Worm (Caenorhabditis elegans) whole organism, L4 larva: ENCODE results near the gene W06D11.5.
A peak's percentile ranks its signal among the peaks of the same experiment; 100 is the strongest.

Source experiments
- D1046.2 ChIP-seq: fragments of 200-800 bp; sonication (Bioruptor generic); IDR thresholded peaks from 2 replicates; pipeline ENCODE4 v1.3.6; 2022; ENCODE audit warnings: missing genetic modification characterization, missing compliant biosample characterization
- F44E2.7 ChIP-seq: fragments of 200-800 bp; sonication (Bioruptor generic); IDR thresholded peaks from 2 replicates; pipeline ENCODE4 v2.1.2; 2022; ENCODE audit warnings: missing genetic modification characterization, missing compliant biosample characterization
- F49E8.2 ChIP-seq: sonication (generic microtip); optimal IDR thresholded peaks from 2 replicates; lab custom pipeline; 2016; ENCODE audit warnings: missing compliant biosample characterization, mild to moderate bottlenecking, missing genetic modification characterization, borderline replicate concordance
- aha-1 ChIP-seq: fragments of 150-350 bp; peaks from one replicate; lab custom pipeline; 2014; ENCODE audit warnings: missing biosample characterization, missing genetic modification characterization
- arid-1 ChIP-seq: fragments of 200-800 bp; sonication (Bioruptor generic); conservative IDR thresholded peaks from 2 replicates; pipeline ENCODE4 v1.3.6; 2022; ENCODE audit warnings: missing genetic modification reagents, missing genetic modification characterization, missing compliant biosample characterization
- attf-4 ChIP-seq: sonication (generic microtip); optimal IDR thresholded peaks from 3 replicates; lab custom pipeline; 2017; ENCODE audit warnings: missing biosample characterization, missing genetic modification characterization
- ceh-62 ChIP-seq: sonication (generic microtip); optimal IDR thresholded peaks from 2 replicates; lab custom pipeline; 2017; ENCODE audit warnings: missing biosample characterization, missing genetic modification characterization
- ces-1 ChIP-seq: fragments of 150-350 bp; sonication (generic microtip); optimal IDR thresholded peaks from 4 replicates; lab custom pipeline; 2014; ENCODE audit warnings: missing biosample characterization, missing genetic modification reagents, missing genetic modification characterization
- duxl-1 ChIP-seq: sonication (generic microtip); optimal IDR thresholded peaks from 2 replicates; lab custom pipeline; 2016; ENCODE audit warnings: mild to moderate bottlenecking, missing genetic modification characterization, moderate library complexity, missing compliant biosample characterization; ENCODE audit not compliant: poor library complexity
- dve-1 ChIP-seq: sonication (generic microtip); optimal IDR thresholded peaks from 2 replicates; lab custom pipeline; 2017; ENCODE audit warnings: antibody characterized with exemption, mild to moderate bottlenecking, missing genetic modification characterization, missing compliant biosample characterization; ENCODE audit not compliant: insufficient read depth
- fkh-10 ChIP-seq: fragments of 150-350 bp; optimal IDR thresholded peaks from 2 replicates; lab custom pipeline; 2014; ENCODE audit warnings: missing biosample characterization, missing genetic modification reagents, missing genetic modification characterization
- fos-1 ChIP-seq: fragments of 150-350 bp; optimal IDR thresholded peaks from 2 replicates; lab custom pipeline; 2014; ENCODE audit warnings: missing biosample characterization, missing genetic modification characterization
- gei-8 ChIP-seq: fragments of 200-800 bp; sonication (Bioruptor generic); optimal IDR thresholded peaks from 2 replicates; lab custom pipeline; 2018; ENCODE audit warnings: mild to moderate bottlenecking, missing genetic modification characterization, missing compliant biosample characterization
- hif-1 ChIP-seq, 2 experiments: sonication (generic microtip); optimal IDR thresholded peaks; 2 replicates each; lab custom pipeline; 2016 to 2017; ENCODE audit warnings: missing compliant biosample characterization in 2 of 2, missing genetic modification characterization in 2 of 2, missing genetic modification reagents in 2 of 2, missing genotype in 2 of 2, mild to moderate bottlenecking in 1 of 2
- hlh-30 ChIP-seq: sonication (generic microtip); optimal IDR thresholded peaks from 2 replicates; lab custom pipeline; 2017; ENCODE audit warnings: antibody characterized with exemption, mild to moderate bottlenecking, missing genetic modification characterization, missing compliant biosample characterization; ENCODE audit not compliant: insufficient read depth
- lim-7 ChIP-seq: fragments of 200-800 bp; sonication (Bioruptor generic); IDR thresholded peaks from 2 replicates; pipeline ENCODE4 v1.3.6; 2022; ENCODE audit warnings: missing genetic modification characterization, missing compliant biosample characterization
- lin-1 ChIP-seq: fragments of 200-800 bp; sonication (Bioruptor generic); IDR thresholded peaks from 2 replicates; pipeline ENCODE4 v1.3.6; 2022; ENCODE audit warnings: missing genetic modification reagents, missing genetic modification characterization, missing compliant biosample characterization
- lin-13 ChIP-seq: fragments of 150-350 bp; optimal IDR thresholded peaks from 2 replicates; lab custom pipeline; 2014; ENCODE audit warnings: missing biosample characterization, missing genetic modification reagents, missing genetic modification characterization
- lin-15B ChIP-seq: fragments of 150-350 bp; sonication (generic microtip); optimal IDR thresholded peaks from 3 replicates; lab custom pipeline; 2014; ENCODE audit warnings: missing biosample characterization, missing genetic modification characterization
- lir-3 ChIP-seq: sonication (generic microtip); optimal IDR thresholded peaks from 2 replicates; lab custom pipeline; 2016; ENCODE audit warnings: mild to moderate bottlenecking, missing genetic modification characterization, missing compliant biosample characterization
- madf-5 ChIP-seq, 2 experiments: fragments of 200-800 bp; sonication (Bioruptor generic); IDR thresholded peaks; 2 replicates each; pipeline ENCODE4 v1.3.6; 2022; ENCODE audit warnings: missing compliant biosample characterization in 2 of 2, missing genetic modification characterization in 2 of 2
- madf-9 ChIP-seq: fragments of 200-800 bp; sonication (Bioruptor generic); conservative IDR thresholded peaks from 2 replicates; pipeline ENCODE4 v1.3.6; 2022; ENCODE audit warnings: missing genetic modification reagents, missing genetic modification characterization, missing compliant biosample characterization
- mxl-3 ChIP-seq: fragments of 200-800 bp; sonication (Bioruptor generic); optimal IDR thresholded peaks from 2 replicates; lab custom pipeline; 2018; ENCODE audit warnings: mild to moderate bottlenecking, missing genetic modification characterization, missing compliant biosample characterization
- nhr-10 ChIP-seq: fragments of 150-350 bp; optimal IDR thresholded peaks from 2 replicates; lab custom pipeline; 2014; ENCODE audit warnings: missing biosample characterization, missing genetic modification characterization
- nhr-111 ChIP-seq: fragments of 200-800 bp; sonication (Bioruptor generic); optimal IDR thresholded peaks from 2 replicates; lab custom pipeline; 2018; ENCODE audit warnings: mild to moderate bottlenecking, missing genetic modification characterization, missing compliant biosample characterization
- nhr-237 ChIP-seq: sonication (generic microtip); optimal IDR thresholded peaks from 2 replicates; lab custom pipeline; 2017; ENCODE audit warnings: missing biosample characterization, missing genetic modification characterization
- nhr-41 ChIP-seq: fragments of 200-800 bp; sonication (Bioruptor generic); IDR thresholded peaks from 2 replicates; pipeline ENCODE4 v1.3.6; 2022; ENCODE audit warnings: missing genetic modification reagents, missing genetic modification characterization, missing compliant biosample characterization
- saeg-2 ChIP-seq: fragments of 200-800 bp; sonication (Bioruptor generic); IDR thresholded peaks from 2 replicates; pipeline ENCODE4 v1.3.6; 2022; ENCODE audit warnings: missing genetic modification reagents, missing genetic modification characterization, missing compliant biosample characterization
- set-16 ChIP-seq: fragments of 200-800 bp; sonication (Bioruptor generic); IDR thresholded peaks from 2 replicates; pipeline ENCODE4 v1.3.6; 2022; ENCODE audit warnings: missing genetic modification reagents, missing genetic modification characterization, missing compliant biosample characterization
- snpc-1.2 ChIP-seq: fragments of 200-800 bp; sonication (Bioruptor generic); IDR thresholded peaks from 2 replicates; pipeline ENCODE4 v1.3.6; 2022; ENCODE audit warnings: missing genetic modification reagents, missing genetic modification characterization, missing compliant biosample characterization
- snpc-4 ChIP-seq: fragments of 150-350 bp; optimal IDR thresholded peaks from 2 replicates; lab custom pipeline; 2014; ENCODE audit warnings: missing biosample characterization, missing genetic modification characterization
- unc-130 ChIP-seq: sonication (generic microtip); optimal IDR thresholded peaks from 2 replicates; lab custom pipeline; 2016; ENCODE audit warnings: missing genetic modification reagents, missing genetic modification characterization, missing compliant biosample characterization
- unc-62 ChIP-seq, 3 experiments: fragments of 150-350 bp in 1 of 3; sonication (generic microtip); optimal IDR thresholded peaks in 2 of 3; peaks in 1 of 3; 1 replicate in 1 of 3; 2 replicates in 2 of 3; lab custom pipeline; 2014 to 2017; ENCODE audit warnings: missing biosample characterization in 3 of 3, missing genetic modification characterization in 3 of 3, missing genetic modification reagents in 3 of 3, missing genotype in 1 of 3
- zfp-2 ChIP-seq: sonication (generic microtip); optimal IDR thresholded peaks from 2 replicates; lab custom pipeline; 2016; ENCODE audit warnings: mild to moderate bottlenecking, missing genetic modification characterization, missing compliant biosample characterization
- zip-2 ChIP-seq: fragments of 150-350 bp; optimal IDR thresholded peaks from 2 replicates; lab custom pipeline; 2014; ENCODE audit warnings: missing biosample characterization, missing genetic modification characterization

W06D11.5 gene

DNA sequence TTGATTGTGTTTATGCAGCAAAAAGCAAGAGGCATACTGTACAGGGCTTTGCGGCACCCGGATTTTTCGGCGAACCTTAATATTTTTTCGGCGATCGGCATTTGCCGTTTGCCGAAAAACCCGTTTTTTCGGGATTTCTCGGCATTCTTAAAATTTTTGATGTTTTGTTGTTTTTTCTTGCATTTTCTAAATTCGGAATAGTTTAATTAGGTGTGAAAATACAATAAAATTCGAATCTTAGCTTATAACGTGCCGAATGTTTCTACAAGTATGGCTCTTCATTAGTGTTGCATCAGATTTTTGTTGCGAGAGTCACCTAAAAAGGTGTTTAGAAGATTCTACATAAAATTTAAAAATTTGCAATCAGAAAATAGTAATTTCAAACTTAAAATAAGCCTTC lies 24.4 kb upstream of the W06D11.5 start, which contains the start of gene C04B4.6 (continued):
- TF ChIP-seq lim-7 (GFP tag; lab: Robert Waterston, UW) (no peak), ceh-62 (tag; lab: Kevin White, UChicago) (no peak)
- TF ChIP-seq, all 104 proteins: peak for 0

DNA sequence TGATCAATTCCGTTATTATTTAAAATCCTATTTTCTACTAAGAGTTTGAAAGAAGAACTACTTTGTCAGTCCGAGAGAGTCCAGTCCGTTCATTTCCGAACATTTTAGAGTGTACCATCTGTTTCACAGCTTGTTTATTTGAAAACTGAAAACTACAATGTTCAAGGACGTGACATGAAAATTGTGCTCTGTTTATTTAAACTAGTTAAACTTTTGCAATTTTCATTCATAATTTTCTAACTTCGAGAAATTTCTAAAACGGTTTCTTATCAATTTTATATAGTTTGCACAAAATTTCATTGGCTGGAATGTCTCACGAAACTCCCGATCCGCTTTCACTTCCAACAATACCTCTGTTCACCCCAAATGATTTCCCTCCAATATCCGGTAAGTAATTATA lies 19.5 kb upstream of the W06D11.5 start, which contains the start of gene C04B4.1:
Gene C04B4.1, plus strand, starts transcription at position 301 of the 400 bp plus-strand sequence.
- no peak for TF ChIP-seq D1046.2 (GFP tag; lab: Robert Waterston, UW)
- no peak for TF ChIP-seq gei-8 (GFP tag; lab: Kevin White, UChicago)
- no peak for TF ChIP-seq mxl-3 (GFP tag; lab: Kevin White, UChicago)
- TF ChIP-seq nhr-41 (GFP tag; lab: Robert Waterston, UW) = no peak
- TF ChIP-seq zip-2 (tag; lab: Kevin White, UChicago) = no peak
- TF ChIP-seq saeg-2 (GFP tag; lab: Robert Waterston, UW) = no peak
- TF ChIP-seq hlh-30 (tag; lab: Kevin White, UChicago) = no peak
- TF ChIP-seq fkh-10 (GFP tag; lab: Kevin White, UChicago) = no peak
- no peak for TF ChIP-seq lin-13 (GFP tag; lab: Kevin White, UChicago)
- no peak for TF ChIP-seq F49E8.2
- TF ChIP-seq fos-1 (tag; lab: Kevin White, UChicago) = no peak
- TF ChIP-seq hif-1 (tag; optimal IDR thresholded peaks at IDR 0.05; lab: Kevin White, UChicago) = no peak
- no peak for TF ChIP-seq lin-15B
- TF ChIP-seq arid-1 (GFP tag; lab: Robert Waterston, UW) = no peak
- TF ChIP-seq dve-1 (tag; lab: Kevin White, UChicago) = no peak
- TF ChIP-seq attf-4 (tag; lab: Kevin White, UChicago) = no peak

DNA sequence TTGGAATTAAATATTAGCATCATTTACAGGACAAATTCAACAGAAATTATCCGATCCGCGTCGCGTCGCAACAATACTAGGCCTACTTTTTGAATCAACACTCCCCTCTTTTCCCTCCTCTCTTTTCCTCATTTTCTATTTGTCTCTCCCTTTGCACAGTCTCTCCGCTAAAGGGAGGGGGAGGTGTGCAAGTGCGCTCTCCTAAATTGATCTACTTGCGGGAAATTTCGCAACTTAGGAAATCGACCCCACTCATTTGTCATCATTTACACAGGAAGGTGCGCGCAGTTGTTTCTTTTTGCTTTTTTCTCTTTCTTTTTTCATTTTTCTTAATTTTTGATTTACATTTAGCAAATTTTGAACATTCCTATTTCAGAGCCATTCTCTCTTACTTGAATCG lies 17.0 kb upstream of the W06D11.5 start, which contains the start of gene C04B4.2:
Gene C04B4.2, plus strand, starts transcription at position 371 of the 400 bp plus-strand sequence.
- TF ChIP-seq duxl-1 (tag; lab: Kevin White, UChicago) (no peak), hlh-30 (tag; lab: Kevin White, UChicago) (no peak), madf-5 (GFP tag; IDR thresholded peaks at IDR 0.05; lab: Robert Waterston, UW) (no peak), saeg-2 (GFP tag; lab: Robert Waterston, UW) (no peak), nhr-10 (no peak), lin-1 (GFP tag; lab: Robert Waterston, UW) (no peak), nhr-111 (no peak), unc-130 (no peak), set-16 (GFP tag; lab: Robert Waterston, UW) (no peak), snpc-4 (tag; lab: Kevin White, UChicago) (no peak), zfp-2 (tag; lab: Kevin White, UChicago) (no peak), lir-3 (tag; lab: Kevin White, UChicago) (no peak), madf-9 (GFP tag; lab: Robert Waterston, UW) (no peak), ceh-62 (tag; lab: Kevin White, UChicago) (no peak), snpc-1.2 (GFP tag; lab: Robert Waterston, UW) (no peak), ces-1 (GFP tag; lab: Kevin White, UChicago) (no peak)
- TF ChIP-seq, all 104 proteins: peak for 0

DNA sequence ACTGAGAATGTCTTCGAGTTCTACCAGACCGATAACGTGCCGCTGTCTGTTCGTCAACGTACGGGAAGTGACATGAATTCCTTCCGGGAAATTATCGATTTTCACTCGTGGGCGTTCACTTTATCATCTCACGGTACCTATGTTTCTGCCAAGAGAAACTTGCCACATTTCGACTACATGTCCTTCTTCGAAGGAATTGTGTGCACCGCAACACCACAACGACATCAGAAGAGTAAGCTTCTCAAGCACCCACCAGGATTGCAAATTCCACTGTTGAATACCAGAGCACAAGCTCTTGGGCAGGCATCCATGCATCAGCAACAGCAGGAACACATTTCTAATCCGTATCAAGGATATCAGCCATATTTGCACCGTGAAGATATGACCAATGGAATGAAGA lies 15.8 kb upstream of the W06D11.5 start:
- peak in 1 of 2 experiments; percentile 91 for TF ChIP-seq unc-62 (GFP tag; optimal IDR thresholded peaks at IDR 0.05 in 1 of 2; lab: Kevin White, UChicago)
- no peak for TF ChIP-seq unc-62 (tag; optimal IDR thresholded peaks at IDR 0.05; lab: Kevin White, UChicago)
- no peak for TF ChIP-seq nhr-237
- no peak for TF ChIP-seq F44E2.7 (GFP tag; lab: Robert Waterston, UW)
- peak; percentile 63 for TF ChIP-seq aha-1 (tag; lab: Kevin White, UChicago)
